Worm (Caenorhabditis elegans) whole organism, L1 larva: ENCODE data around the gene cutl-5.

Source experiments
- ama-1 ChIP-seq: fragments of 150-350 bp; optimal IDR thresholded peaks from 2 replicates; lab custom pipeline; 2014
- blmp-1 ChIP-seq: fragments of 150-350 bp; optimal IDR thresholded peaks from 2 replicates; lab custom pipeline; 2014; ENCODE audit warnings: missing biosample characterization, missing genetic modification characterization
- ceh-63 ChIP-seq: fragments of 200-800 bp; sonication (Bioruptor generic); optimal IDR thresholded peaks from 2 replicates; lab custom pipeline; 2018; ENCODE audit warnings: mild to moderate bottlenecking, missing genetic modification characterization, missing compliant biosample characterization
- ceh-82 ChIP-seq, 3 experiments: fragments of 150-350 bp in 1 of 3; sonication (generic microtip) in 2 of 3; optimal IDR thresholded peaks; 2 replicates each; lab custom pipeline; 2014 to 2017; ENCODE audit warnings: missing biosample characterization in 3 of 3, missing genetic modification characterization in 3 of 3
- elt-3 ChIP-seq, 6 experiments: fragments of 150-350 bp in 1 of 6; sonication (generic microtip); optimal IDR thresholded peaks; 2 replicates each; lab custom pipeline; 2017 to 2018; ENCODE audit warnings: missing biosample characterization in 6 of 6, missing genetic modification characterization in 6 of 6, inconsistent platforms in 1 of 6
- fos-1 ChIP-seq: fragments of 150-350 bp; optimal IDR thresholded peaks from 2 replicates; lab custom pipeline; 2014; ENCODE audit warnings: missing biosample characterization, missing genetic modification characterization
- lir-3 ChIP-seq: sonication (generic microtip); optimal IDR thresholded peaks from 2 replicates; lab custom pipeline; 2016; ENCODE audit warnings: mild to moderate bottlenecking, missing genetic modification characterization, moderate library complexity, missing compliant biosample characterization; ENCODE audit not compliant: poor library complexity
- mep-1 ChIP-seq: fragments of 150-350 bp; optimal IDR thresholded peaks from 2 replicates; lab custom pipeline; 2014; ENCODE audit warnings: missing biosample characterization, missing genetic modification characterization
- nhr-11 ChIP-seq: fragments of 150-350 bp; optimal IDR thresholded peaks from 2 replicates; lab custom pipeline; 2014; ENCODE audit warnings: missing biosample characterization, missing genetic modification characterization
- nhr-76 ChIP-seq: sonication (generic microtip); optimal IDR thresholded peaks from 2 replicates; lab custom pipeline; 2017; ENCODE audit warnings: missing biosample characterization, missing genetic modification characterization
- nhr-77 ChIP-seq: fragments of 150-350 bp; optimal IDR thresholded peaks from 2 replicates; lab custom pipeline; 2014; ENCODE audit warnings: missing biosample characterization, missing genetic modification characterization
- unc-62 ChIP-seq: fragments of 150-350 bp; optimal IDR thresholded peaks from 2 replicates; lab custom pipeline; 2014; ENCODE audit warnings: missing biosample characterization, missing genetic modification reagents, missing genetic modification characterization
- zip-4 ChIP-seq: fragments of 200-800 bp; sonication (Bioruptor generic); optimal IDR thresholded peaks from 2 replicates; lab custom pipeline; 2018; ENCODE audit warnings: mild to moderate bottlenecking, missing genetic modification characterization, moderate library complexity, missing compliant biosample characterization
- ztf-4 ChIP-seq: fragments of 150-350 bp; optimal IDR thresholded peaks from 2 replicates; lab custom pipeline; 2014; ENCODE audit warnings: missing biosample characterization, missing genetic modification characterization

DNA sequence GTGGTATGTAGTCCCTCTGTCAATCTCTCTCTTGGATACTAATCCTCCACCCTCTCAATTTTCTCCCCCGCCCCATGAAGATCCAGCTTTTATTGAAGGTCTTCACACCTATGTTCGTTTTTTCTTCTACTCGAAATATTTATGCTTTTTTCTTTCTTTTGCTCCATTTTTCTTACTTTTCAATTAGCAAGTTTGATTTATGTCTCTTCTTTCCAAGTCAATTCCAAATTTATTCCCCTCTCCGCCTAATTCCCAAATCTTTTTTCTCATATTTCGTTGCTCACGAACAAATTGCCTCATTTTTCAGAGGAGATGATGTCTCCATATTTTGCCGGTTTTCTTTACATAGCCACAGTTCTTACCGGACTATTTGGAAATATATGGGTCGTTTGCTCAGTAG, 28.6 kb upstream of the cutl-5 start, which contains the start of gene npr-31:
- TF ChIP-seq ztf-4 (tag; lab: Kevin White, UChicago) (no peak), nhr-11 (tag; lab: Kevin White, UChicago) (no peak), ama-1 (lab: Kevin White, UChicago) (no peak), ceh-82 (tag; optimal IDR thresholded peaks at IDR 0.05; lab: Kevin White, UChicago) (no peak), blmp-1 (tag; lab: Kevin White, UChicago) (no peak), nhr-77 (tag; lab: Kevin White, UChicago) (no peak), unc-62 (GFP tag; lab: Kevin White, UChicago) (no peak), ceh-63 (GFP tag; lab: Kevin White, UChicago) (no peak), zip-4 (GFP tag; lab: Kevin White, UChicago) (no peak), nhr-76 (tag; lab: Kevin White, UChicago) (no peak), elt-3 (tag; optimal IDR thresholded peaks at IDR 0.05; lab: Kevin White, UChicago) (no peak), fos-1 (tag; lab: Kevin White, UChicago) (no peak), mep-1 (tag; lab: Kevin White, UChicago) (no peak), lir-3 (tag; lab: Kevin White, UChicago) (no peak)
